Fruit fly (Drosophila melanogaster) whole organism, wandering third instar larva: ENCODE measurements around the gene CG42538.

Experiments used
- Abd-B ChIP-seq: fragments of >200 bp; optimal IDR thresholded peaks from 2 replicates; lab custom pipeline; 2017; ENCODE audit warnings: missing biosample characterization, missing genetic modification characterization
- CG32264 ChIP-seq: fragments of 200-800 bp; sonication (Bioruptor generic); optimal IDR thresholded peaks from 2 replicates; lab custom pipeline; 2016; ENCODE audit warnings: missing biosample characterization, missing genetic modification characterization
- CG9705 ChIP-seq: fragments of 200-800 bp; sonication (Bioruptor generic); optimal IDR thresholded peaks from 2 replicates; lab custom pipeline; 2018; ENCODE audit warnings: missing biosample characterization, mild to moderate bottlenecking, missing genetic modification characterization
- CrebA ChIP-seq: fragments of 200-800 bp; sonication (Bioruptor generic); optimal IDR thresholded peaks from 2 replicates; lab custom pipeline; 2016; ENCODE audit warnings: missing biosample characterization, mild to moderate bottlenecking, missing genetic modification characterization, borderline replicate concordance
- Dfd ChIP-seq: fragments of >200 bp; optimal IDR thresholded peaks from 2 replicates; lab custom pipeline; 2017; ENCODE audit warnings: missing biosample characterization, missing genetic modification characterization
- Dif ChIP-seq: fragments of 200-275, 200-300 bp; sonication (Bioruptor generic); optimal IDR thresholded peaks from 2 replicates; lab custom pipeline; 2018; ENCODE audit warnings: missing biosample characterization, missing genetic modification characterization; ENCODE audit not compliant: partially characterized antibody
- GATAd ChIP-seq: sonication (Bioruptor generic); optimal IDR thresholded peaks from 2 replicates; lab custom pipeline; 2016; ENCODE audit warnings: missing biosample characterization, missing genetic modification characterization
- HLH106 ChIP-seq: fragments of 200-800 bp; optimal IDR thresholded peaks from 3 replicates; lab custom pipeline; 2019; ENCODE audit warnings: missing biosample characterization, mild to moderate bottlenecking, missing genetic modification characterization, moderate library complexity
- Hnf4 ChIP-seq: fragments of 200-800 bp; sonication (Bioruptor generic); optimal IDR thresholded peaks from 2 replicates; lab custom pipeline; 2016; ENCODE audit warnings: missing biosample characterization, mild to moderate bottlenecking, missing genetic modification characterization
- Hr78 ChIP-seq: fragments of >200 bp; optimal IDR thresholded peaks from 2 replicates; lab custom pipeline; 2017; ENCODE audit warnings: missing biosample characterization, missing genetic modification characterization
- Hr83 ChIP-seq: fragments of 200-300 bp; sonication (Bioruptor generic); optimal IDR thresholded peaks from 2 replicates; lab custom pipeline; 2016; ENCODE audit warnings: missing biosample characterization, mild to moderate bottlenecking, missing genetic modification characterization, moderate library complexity; ENCODE audit not compliant: poor library complexity, severe bottlenecking
- Jra ChIP-seq: sonication (Bioruptor generic); optimal IDR thresholded peaks from 2 replicates; lab custom pipeline; 2016; ENCODE audit warnings: missing biosample characterization, missing genetic modification characterization
- Mio ChIP-seq: sonication (Bioruptor generic); optimal IDR thresholded peaks from 2 replicates; lab custom pipeline; 2016; ENCODE audit warnings: missing biosample characterization, missing genetic modification characterization
- Myc ChIP-seq: fragments of >200 bp; optimal IDR thresholded peaks from 2 replicates; lab custom pipeline; 2017
- N ChIP-seq: fragments of >200 bp; optimal IDR thresholded peaks from 2 replicates; lab custom pipeline; 2018; ENCODE audit warnings: missing biosample characterization, missing external identifiers, missing genetic modification characterization
- OdsH ChIP-seq: fragments of 200-800 bp; sonication (Bioruptor generic); optimal IDR thresholded peaks from 2 replicates; lab custom pipeline; 2016; ENCODE audit warnings: missing biosample characterization, mild to moderate bottlenecking, missing genetic modification characterization
- Rel ChIP-seq, 2 experiments: fragments of 200-800 bp; sonication (Bioruptor generic) in 1 of 2; optimal IDR thresholded peaks; 2 replicates in 1 of 2; 3 replicates in 1 of 2; lab custom pipeline; 2016 to 2019; ENCODE audit warnings: mild to moderate bottlenecking in 2 of 2, missing biosample characterization in 2 of 2, missing genetic modification characterization in 2 of 2, moderate library complexity in 1 of 2
- Sp1 ChIP-seq: fragments of 200-800 bp; sonication (Bioruptor generic); optimal IDR thresholded peaks from 3 replicates; lab custom pipeline; 2019; ENCODE audit warnings: missing biosample characterization, mild to moderate bottlenecking, missing genetic modification characterization, moderate library complexity
- Vsx2 ChIP-seq: fragments of 200-300, 225-300 bp; sonication (Bioruptor generic); optimal IDR thresholded peaks from 2 replicates; lab custom pipeline; 2018; ENCODE audit warnings: missing biosample characterization, missing genetic modification characterization; ENCODE audit not compliant: partially characterized antibody
- br ChIP-seq: fragments of 200-800 bp; sonication (Bioruptor generic); optimal IDR thresholded peaks from 2 replicates; lab custom pipeline; 2016; ENCODE audit warnings: missing biosample characterization, missing genetic modification characterization
- brk ChIP-seq: fragments of 200-800 bp; sonication (Bioruptor generic); optimal IDR thresholded peaks from 2 replicates; lab custom pipeline; 2016; ENCODE audit warnings: missing biosample characterization, mild to moderate bottlenecking, missing genetic modification characterization
- dl ChIP-seq, 2 experiments: fragments of 175-275, 200-275 bp in 1 of 2; fragments of 200-275 bp in 1 of 2; sonication (Bioruptor generic); optimal IDR thresholded peaks; lab custom pipeline; 2018; ENCODE audit warnings: mild to moderate bottlenecking in 2 of 2, missing biosample characterization in 2 of 2, missing genetic modification characterization in 2 of 2, moderate library complexity in 2 of 2; ENCODE audit not compliant: partially characterized antibody in 2 of 2, insufficient read depth in 1 of 2
- dmrt93B ChIP-seq: fragments of 200-800 bp; sonication (Bioruptor generic); optimal IDR thresholded peaks from 2 replicates; lab custom pipeline; 2018; ENCODE audit warnings: missing biosample characterization, mild to moderate bottlenecking, missing genetic modification characterization
- dsf ChIP-seq: sonication (Bioruptor generic); optimal IDR thresholded peaks from 2 replicates; lab custom pipeline; 2016; ENCODE audit warnings: missing biosample characterization, missing genetic modification characterization, borderline replicate concordance
- ey ChIP-seq: fragments of 200-800 bp; sonication (Bioruptor generic); optimal IDR thresholded peaks from 2 replicates; lab custom pipeline; 2016; ENCODE audit warnings: missing biosample characterization, missing genetic modification characterization
- foxo ChIP-seq, 2 experiments: fragments of 200-800 bp; sonication (Bioruptor generic); optimal IDR thresholded peaks; 2 replicates in 1 of 2; 3 replicates in 1 of 2; lab custom pipeline; 2016 to 2017; ENCODE audit warnings: missing biosample characterization in 2 of 2, missing genetic modification characterization in 2 of 2
- fru ChIP-seq: fragments of 200-800 bp; sonication (Bioruptor generic); optimal IDR thresholded peaks from 3 replicates; lab custom pipeline; 2016; ENCODE audit warnings: missing biosample characterization, mild to moderate bottlenecking, missing genetic modification characterization
- h ChIP-seq: fragments of 200-800 bp; sonication (Bioruptor generic); optimal IDR thresholded peaks from 3 replicates; lab custom pipeline; 2016; ENCODE audit warnings: missing biosample characterization, mild to moderate bottlenecking, missing genetic modification characterization
- jim ChIP-seq: fragments of 175-275, 200-325 bp; sonication (Bioruptor generic); optimal IDR thresholded peaks from 2 replicates; lab custom pipeline; 2016; ENCODE audit warnings: missing biosample characterization, mild to moderate bottlenecking, missing genetic modification characterization
- lola ChIP-seq: fragments of >200 bp; optimal IDR thresholded peaks from 2 replicates; lab custom pipeline; 2017; ENCODE audit warnings: missing biosample characterization, missing genetic modification characterization
- pan ChIP-seq: fragments of >200 bp; optimal IDR thresholded peaks from 2 replicates; lab custom pipeline; 2017
- psq ChIP-seq: fragments of 200-800 bp; sonication (Bioruptor generic); optimal IDR thresholded peaks from 3 replicates; lab custom pipeline; 2017; ENCODE audit warnings: missing biosample characterization, mild to moderate bottlenecking, missing genetic modification characterization, moderate library complexity
- rgr ChIP-seq: fragments of 200-800 bp; sonication (Bioruptor generic); optimal IDR thresholded peaks from 3 replicates; lab custom pipeline; 2016; ENCODE audit warnings: missing biosample characterization, mild to moderate bottlenecking, missing genetic modification characterization
- sage ChIP-seq: fragments of 200-800 bp; sonication (Bioruptor generic); optimal IDR thresholded peaks from 2 replicates; lab custom pipeline; 2016; ENCODE audit warnings: missing biosample characterization, mild to moderate bottlenecking, missing genetic modification characterization
- sv ChIP-seq: fragments of 200-800 bp; sonication (Bioruptor generic); optimal IDR thresholded peaks from 3 replicates; lab custom pipeline; 2016; ENCODE audit warnings: missing biosample characterization, missing genetic modification characterization
- tai ChIP-seq: sonication (Bioruptor generic); optimal IDR thresholded peaks from 2 replicates; lab custom pipeline; 2016; ENCODE audit warnings: missing biosample characterization, missing genetic modification characterization
- usp ChIP-seq: fragments of >200 bp; optimal IDR thresholded peaks from 2 replicates; lab custom pipeline; 2017; ENCODE audit warnings: missing biosample characterization, missing genetic modification characterization
- woc ChIP-seq: sonication (Bioruptor generic); optimal IDR thresholded peaks from 2 replicates; lab custom pipeline; 2016; ENCODE audit warnings: missing biosample characterization, mild to moderate bottlenecking, missing genetic modification characterization

CG42538 gene

dm6 chr3L:16037690-16038332, 3.5 kb downstream of the CG42538 start:
- TF ChIP-seq Abd-B (no peak), sage (no peak), fru (GFP tag; lab: Kevin White, UChicago) (no peak), Hnf4 (GFP tag; lab: Kevin White, UChicago) (peak; percentile 29), woc (GFP tag; lab: Kevin White, UChicago) (peak; percentile 13), sv (GFP tag; lab: Kevin White, UChicago) (no peak), rgr (GFP tag; lab: Kevin White, UChicago) (peak; percentile 49), Dfd (no peak), foxo (GFP tag; optimal IDR thresholded peaks at IDR 0.05; lab: Kevin White, UChicago) (peak in 1 of 2 experiments; percentile 72), dsf (GFP tag; lab: Kevin White, UChicago) (no peak), jim (GFP tag; lab: Kevin White, UChicago) (no peak), psq (GFP tag; lab: Kevin White, UChicago) (peak; percentile 14), GATAd (no peak), usp (GFP tag; lab: Kevin White, UChicago) (no peak), Dif (no peak), OdsH (GFP tag; lab: Kevin White, UChicago) (peak; percentile 47), Hr78 (GFP tag; lab: Kevin White, UChicago) (no peak), Sp1 (GFP tag; lab: Kevin White, UChicago) (peak; percentile 49), tai (peak; percentile 5), CrebA (GFP tag; lab: Kevin White, UChicago) (peak; percentile 5), brk (GFP tag; lab: Kevin White, UChicago) (peak; percentile 9), h (GFP tag; lab: Kevin White, UChicago) (peak; percentile 64), N (GFP tag; lab: Kevin White, UChicago) (no peak), Hr83 (GFP tag; lab: Kevin White, UChicago) (no peak), HLH106 (tag; lab: Kevin White, UChicago) (peak; percentile 52), Myc (lab: Kevin White, UChicago) (no peak), lola (GFP tag; lab: Kevin White, UChicago) (no peak), Rel (GFP tag; optimal IDR thresholded peaks at IDR 0.05; lab: Kevin White, UChicago) (peak; percentile 41), Rel (tag; optimal IDR thresholded peaks at IDR 0.05; lab: Kevin White, UChicago) (peak; percentile 38), CG9705 (GFP tag; lab: Kevin White, UChicago) (no peak), dmrt93B (GFP tag; lab: Kevin White, UChicago) (no peak), pan (lab: Kevin White, UChicago) (no peak), ey (GFP tag; lab: Kevin White, UChicago) (peak; percentile 57), Mio (GFP tag; lab: Kevin White, UChicago) (no peak), br (peak; percentile 46), Jra (GFP tag; lab: Kevin White, UChicago) (peak; percentile 44), CG32264 (GFP tag; lab: Kevin White, UChicago) (no peak), Vsx2 (GFP tag; lab: Kevin White, UChicago) (no peak), dl (GFP tag; optimal IDR thresholded peaks at IDR 0.05; lab: Kevin White, UChicago; ENCODE audit: insufficient read depth in 1 of 2, partially characterized antibody in 2 of 2) (peak in 1 of 2 experiments; percentile 24)

- no peak for TF ChIP-seq GATAd
- no peak for TF ChIP-seq N (GFP tag; lab: Kevin White, UChicago)
- no peak for TF ChIP-seq jim (GFP tag; lab: Kevin White, UChicago)
- no peak for TF ChIP-seq sv (GFP tag; lab: Kevin White, UChicago)
- TF ChIP-seq Dfd, result no peak
- no peak for TF ChIP-seq HLH106 (tag; lab: Kevin White, UChicago)
- TF ChIP-seq Hr83 (GFP tag; lab: Kevin White, UChicago), result no peak
- no peak for TF ChIP-seq CG9705 (GFP tag; lab: Kevin White, UChicago)
- no peak for TF ChIP-seq rgr (GFP tag; lab: Kevin White, UChicago)
- TF ChIP-seq br, result no peak
- no peak for TF ChIP-seq ey (GFP tag; lab: Kevin White, UChicago)
- no peak for TF ChIP-seq Dif
- TF ChIP-seq Mio (GFP tag; lab: Kevin White, UChicago), result no peak
Measured at dm6 chr3L:16039063-16039462, 4.7 kb downstream of the CG42538 start.
